Fruit fly (Drosophila melanogaster) whole organism, embryonic: ENCODE data around the gene Mgat4b.

Experiments
- CG10209 ChIP-seq: fragments of 200-800 bp; sonication (Bioruptor generic); optimal IDR thresholded peaks from 3 replicates; lab custom pipeline; 2017; ENCODE audit warnings: missing biosample characterization, mild to moderate bottlenecking, missing genetic modification characterization, missing genetic modification reagents
- CG11696 ChIP-seq: fragments of 200-800 bp; sonication (Bioruptor generic); IDR thresholded peaks from 2 replicates; pipeline ENCODE4 v1.3.6; 2022; ENCODE audit warnings: missing biosample characterization, missing genetic modification characterization
- D ChIP-seq, 2 experiments: fragments of 200-800 bp in 1 of 2; fragments of >200 bp in 1 of 2; sonication (Bioruptor generic) in 1 of 2; optimal IDR thresholded peaks; 2 replicates in 1 of 2; 3 replicates in 1 of 2; lab custom pipeline; 2017; ENCODE audit warnings: mild to moderate bottlenecking in 1 of 2, missing biosample characterization in 1 of 2, missing genetic modification characterization in 1 of 2, missing genetic modification reagents in 1 of 2
- MESR4 ChIP-seq: fragments of 200-800 bp; sonication (Bioruptor generic); optimal IDR thresholded peaks from 2 replicates; lab custom pipeline; 2018; ENCODE audit warnings: missing biosample characterization, mild to moderate bottlenecking, missing genetic modification characterization, moderate library complexity
- ac ChIP-seq: fragments of 200-800 bp; sonication (Bioruptor generic); optimal IDR thresholded peaks from 3 replicates; lab custom pipeline; 2017; ENCODE audit warnings: missing biosample characterization, mild to moderate bottlenecking, missing genetic modification characterization
- jigr1 ChIP-seq: fragments of 200-800 bp; sonication (Bioruptor generic); IDR thresholded peaks from 3 replicates; pipeline ENCODE4 v1.3.6; 2022; ENCODE audit warnings: missing biosample characterization, missing genetic modification characterization
- mld ChIP-seq: fragments of 200-800 bp; sonication (Bioruptor generic); IDR thresholded peaks from 3 replicates; pipeline ENCODE4 v1.3.6; 2022; ENCODE audit warnings: missing biosample characterization, missing genetic modification characterization; ENCODE audit not compliant: partially characterized antibody
- tx ChIP-seq: fragments of 200-800 bp; sonication (Bioruptor generic); optimal IDR thresholded peaks from 2 replicates; lab custom pipeline; 2016; ENCODE audit warnings: missing biosample characterization, missing genetic modification characterization

dm6 chr3L:14759097-14759795 is 9.8 kb downstream of the Mgat4b start:
- TF ChIP-seq CG10209 (GFP tag; lab: Kevin White, UChicago) (peak; percentile 100), jigr1 (peak; percentile 99), MESR4 (GFP tag; lab: Kevin White, UChicago) (peak; percentile 79), ac (peak; percentile 99), D (optimal IDR thresholded peaks at IDR 0.05; lab: Kevin White, UChicago) (no peak), D (GFP tag; optimal IDR thresholded peaks at IDR 0.05; lab: Kevin White, UChicago) (peak; percentile 100), CG11696 (GFP tag; lab: Robert Waterston, UW) (peak; percentile 97), tx (GFP tag; lab: Kevin White, UChicago) (peak; percentile 99), mld (GFP tag; lab: Robert Waterston, UW) (peak; percentile 37; the same call in 1 of the 3 replicates)
